Worm (Caenorhabditis elegans): ENCODE data around the gene sir-2.2.

Gene sir-2.2

DNA sequence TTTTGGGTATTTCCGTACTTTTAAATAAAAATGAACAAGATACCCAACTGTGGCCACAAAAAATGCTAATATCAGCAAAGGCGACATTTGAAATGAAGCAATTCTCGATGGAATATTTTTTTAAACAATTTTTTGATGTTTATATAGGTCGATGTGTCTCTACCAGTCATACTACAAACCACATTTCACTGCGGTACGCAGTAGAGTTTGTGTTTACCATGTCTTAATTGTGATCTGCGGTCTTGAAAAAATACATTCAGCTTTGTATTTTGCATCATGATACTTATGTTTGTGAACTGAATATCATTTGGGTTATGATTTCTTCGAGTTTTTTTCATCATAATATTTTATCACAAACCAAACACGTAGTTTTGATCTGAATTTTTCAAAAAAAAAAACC, 43.8 kb upstream of the sir-2.2 start, which contains the start of gene cyp-14A4:
Gene cyp-14A4, minus strand, starts transcription at position 107 of the 400 bp plus-strand sequence.
- no peak for TF ChIP-seq aptf-3 (GFP tag; IDR thresholded peaks at IDR 0.05)
- TF ChIP-seq B0035.1 (tag; optimal IDR thresholded peaks at IDR 0.05), result no peak
- TF ChIP-seq F52B5.7 (tag; optimal IDR thresholded peaks at IDR 0.05), result no peak
- TF ChIP-seq lir-1 (GFP tag; conservative IDR thresholded peaks at IDR 0.05), result no peak
- TF ChIP-seq ZK185.1 (tag; optimal IDR thresholded peaks at IDR 0.05; ENCODE audit: poor library complexity, severe bottlenecking), result no peak
- TF ChIP-seq dpl-1 (GFP tag; optimal IDR thresholded peaks at IDR 0.05), result no peak
- no peak for TF ChIP-seq F10E7.11 (tag; optimal IDR thresholded peaks at IDR 0.05)
- no peak for TF ChIP-seq snpc-4 (GFP tag; optimal IDR thresholded peaks at IDR 0.05)
- no peak for TF ChIP-seq snpc-4 (tag; optimal IDR thresholded peaks at IDR 0.05)
- TF ChIP-seq mxl-1 (tag; optimal IDR thresholded peaks at IDR 0.05), result no peak
- TF ChIP-seq ceh-40 (GFP tag; IDR thresholded peaks at IDR 0.05), result no peak
- no peak for TF ChIP-seq ztf-26 (tag; optimal IDR thresholded peaks at IDR 0.05)
- no peak for TF ChIP-seq attf-3 (GFP tag; conservative IDR thresholded peaks at IDR 0.05)
- TF ChIP-seq nhr-27 (tag; optimal IDR thresholded peaks at IDR 0.05), result no peak
- no peak for TF ChIP-seq lin-26 (GFP tag; IDR thresholded peaks at IDR 0.05)
- TF ChIP-seq chd-7 (tag; optimal IDR thresholded peaks at IDR 0.05), result no peak
- no peak for TF ChIP-seq cebp-2 (GFP tag; IDR thresholded peaks at IDR 0.05)

DNA sequence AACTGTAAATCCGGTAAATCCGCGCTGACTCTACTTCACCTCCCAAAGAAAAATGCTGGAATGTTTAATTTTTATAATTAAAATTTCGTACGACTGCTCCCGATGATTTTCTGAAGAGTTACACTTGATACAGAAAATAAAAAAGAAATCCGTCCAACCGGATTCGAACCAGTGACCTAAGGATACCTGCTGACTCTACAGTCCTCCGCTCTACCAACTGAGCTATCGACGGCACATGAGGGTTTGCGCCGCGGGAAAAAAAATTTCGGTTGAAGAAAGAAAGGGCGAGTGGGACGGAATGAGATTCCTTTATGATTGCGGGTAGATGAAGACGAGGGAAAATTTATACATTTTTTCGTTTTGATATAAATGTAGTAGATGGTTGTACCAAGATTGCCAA, 43.2 kb upstream of the sir-2.2 start:
- TF ChIP-seq ama-1 (optimal IDR thresholded peaks at IDR 0.05) (no peak), ama-1 (GFP tag; optimal IDR thresholded peaks at IDR 0.05) (peak in 1 of 2 experiments; percentile 14), snpc-4 (GFP tag; optimal IDR thresholded peaks at IDR 0.05) (peak; percentile 42), snpc-4 (tag; optimal IDR thresholded peaks at IDR 0.05) (peak in 2 of 4 experiments; percentile 35 to 58), F55B11.4 (tag; optimal IDR thresholded peaks at IDR 0.05; ENCODE audit: borderline replicate concordance, insufficient read depth) (no peak), unc-62 (GFP tag; optimal IDR thresholded peaks at IDR 0.05) (no peak), hlh-26 (GFP tag; conservative IDR thresholded peaks at IDR 0.05) (no peak), hrde-1 (tag; optimal IDR thresholded peaks at IDR 0.05; ENCODE audit: borderline replicate concordance) (peak; percentile 3), lin-26 (GFP tag; IDR thresholded peaks at IDR 0.05) (peak; percentile 87), D2030.7 (GFP tag; IDR thresholded peaks at IDR 0.05) (peak; percentile 65), aptf-2 (GFP tag; conservative IDR thresholded peaks at IDR 0.05) (no peak), pbrm-1 (GFP tag; IDR thresholded peaks at IDR 0.05) (peak; percentile 62; the same call in 1 of the 2 replicates), attf-6 (GFP tag; IDR thresholded peaks at IDR 0.05) (peak; percentile 65), ceh-27 (GFP tag; optimal IDR thresholded peaks at IDR 0.05) (no peak), snpc-1.1 (tag; optimal IDR thresholded peaks at IDR 0.05; ENCODE audit: insufficient read depth) (no peak), hmg-1.2 (GFP tag; IDR thresholded peaks at IDR 0.05) (peak; percentile 44; the same call in 1 of the 2 replicates), Y56A3A.18 (GFP tag; IDR thresholded peaks at IDR 0.05) (0 out of 2 replicates have a peak, but pooled peaks have one; percentile 35), die-1 (tag; optimal IDR thresholded peaks at IDR 0.05) (peak; percentile 76), B0336.3 (GFP tag; IDR thresholded peaks at IDR 0.05) (no peak), bed-1 (GFP tag; IDR thresholded peaks at IDR 0.05) (no peak), let-607 (tag; optimal IDR thresholded peaks at IDR 0.05) (peak in 1 of 2 experiments; percentile 7), ekl-4 (GFP tag; IDR thresholded peaks at IDR 0.05) (no peak), hlh-12 (tag; optimal IDR thresholded peaks at IDR 0.05) (no peak), snpc-3.4 (tag; optimal IDR thresholded peaks at IDR 0.05) (peak; percentile 50), tbx-9 (tag; optimal IDR thresholded peaks at IDR 0.05; ENCODE audit: borderline replicate concordance) (no peak), lin-35 (GFP tag; optimal IDR thresholded peaks at IDR 0.05) (no peak), nfyb-1 (GFP tag; IDR thresholded peaks at IDR 0.05) (peak; percentile 64), madf-6 (GFP tag; IDR thresholded peaks at IDR 0.05) (peak; percentile 19; the same call in 1 of the 2 replicates), ZK185.1 (tag; optimal IDR thresholded peaks at IDR 0.05; ENCODE audit: poor library complexity, severe bottlenecking) (peak; percentile 22), madf-8 (GFP tag; conservative IDR thresholded peaks at IDR 0.05) (no peak), him-1 (tag; optimal IDR thresholded peaks at IDR 0.05) (peak; percentile 65), ztf-6 (GFP tag; IDR thresholded peaks at IDR 0.05) (no peak), F23B12.7 (tag; optimal IDR thresholded peaks at IDR 0.05; ENCODE audit: insufficient read depth) (no peak), ceh-40 (GFP tag; IDR thresholded peaks at IDR 0.05) (no peak), ztf-18 (tag; optimal IDR thresholded peaks at IDR 0.05) (peak; percentile 40)

All from whole organism, young adult.